Worm (Caenorhabditis elegans) whole organism, L4 larva: Measurements from ENCODE around the gene C16C8.16.

Source experiments
- D1046.2 ChIP-seq: fragments of 200-800 bp; sonication (Bioruptor generic); IDR thresholded peaks from 2 replicates; pipeline ENCODE4 v1.3.6; 2022; ENCODE audit warnings: missing genetic modification characterization, missing compliant biosample characterization
- F49E8.2 ChIP-seq: sonication (generic microtip); optimal IDR thresholded peaks from 2 replicates; lab custom pipeline; 2016; ENCODE audit warnings: missing compliant biosample characterization, mild to moderate bottlenecking, missing genetic modification characterization, borderline replicate concordance
- R02D3.7 ChIP-seq: fragments of 150-350 bp; sonication (generic microtip); optimal IDR thresholded peaks from 3 replicates; lab custom pipeline; 2014; ENCODE audit warnings: missing biosample characterization, missing genetic modification characterization
- T20F7.1 ChIP-seq: fragments of 200-800 bp; sonication (Bioruptor generic); optimal IDR thresholded peaks from 2 replicates; lab custom pipeline; 2018; ENCODE audit warnings: mild to moderate bottlenecking, missing genetic modification characterization, missing compliant biosample characterization
- Y105C5A.15 ChIP-seq: fragments of 200-800 bp; sonication (Bioruptor generic); IDR thresholded peaks from 2 replicates; pipeline ENCODE4 v1.3.6; 2022; ENCODE audit warnings: missing genetic modification characterization, missing compliant biosample characterization
- aly-2 ChIP-seq: sonication (generic microtip); optimal IDR thresholded peaks from 2 replicates; lab custom pipeline; 2018; ENCODE audit warnings: missing biosample characterization, missing genetic modification characterization
- arid-1 ChIP-seq: fragments of 200-800 bp; sonication (Bioruptor generic); conservative IDR thresholded peaks from 2 replicates; pipeline ENCODE4 v1.3.6; 2022; ENCODE audit warnings: missing genetic modification reagents, missing genetic modification characterization, missing compliant biosample characterization
- attf-4 ChIP-seq: sonication (generic microtip); optimal IDR thresholded peaks from 3 replicates; lab custom pipeline; 2017; ENCODE audit warnings: missing biosample characterization, missing genetic modification characterization
- ceh-20 ChIP-seq: fragments of 200-800 bp; sonication (Bioruptor generic); IDR thresholded peaks from 2 replicates; pipeline ENCODE4 v1.3.6; 2022; ENCODE audit warnings: missing genetic modification reagents, missing genetic modification characterization, missing compliant biosample characterization
- ceh-82 ChIP-seq: sonication (generic microtip); optimal IDR thresholded peaks from 2 replicates; lab custom pipeline; 2017; ENCODE audit warnings: missing biosample characterization, missing genetic modification characterization
- ctbp-1 ChIP-seq: fragments of 200-800 bp; sonication (Bioruptor generic); IDR thresholded peaks from 2 replicates; pipeline ENCODE4 v1.3.6; 2022; ENCODE audit warnings: missing genetic modification reagents, missing genetic modification characterization, missing compliant biosample characterization
- daf-12 ChIP-seq: fragments of 150-350 bp; optimal IDR thresholded peaks from 2 replicates; lab custom pipeline; 2014; ENCODE audit warnings: missing biosample characterization, missing genetic modification reagents, missing genetic modification characterization
- dmd-8 ChIP-seq: fragments of 200-800 bp; sonication (Bioruptor generic); IDR thresholded peaks from 2 replicates; pipeline ENCODE4 v1.3.6; 2022; ENCODE audit warnings: missing genetic modification characterization, missing compliant biosample characterization
- dve-1 ChIP-seq: sonication (generic microtip); optimal IDR thresholded peaks from 2 replicates; lab custom pipeline; 2017; ENCODE audit warnings: antibody characterized with exemption, mild to moderate bottlenecking, missing genetic modification characterization, missing compliant biosample characterization; ENCODE audit not compliant: insufficient read depth
- egl-27 ChIP-seq: sonication (generic microtip); optimal IDR thresholded peaks from 3 replicates; lab custom pipeline; 2017; ENCODE audit warnings: missing biosample characterization, missing genetic modification reagents, missing genetic modification characterization
- egl-43 ChIP-seq: fragments of 200-800 bp; sonication (Bioruptor generic); IDR thresholded peaks from 2 replicates; pipeline ENCODE4 v1.3.6; 2022; ENCODE audit warnings: missing genetic modification reagents, missing genetic modification characterization, missing compliant biosample characterization
- hif-1 ChIP-seq, 2 experiments: sonication (generic microtip); optimal IDR thresholded peaks; 2 replicates each; lab custom pipeline; 2016 to 2017; ENCODE audit warnings: missing compliant biosample characterization in 2 of 2, missing genetic modification characterization in 2 of 2, missing genetic modification reagents in 2 of 2, missing genotype in 2 of 2, mild to moderate bottlenecking in 1 of 2
- hlh-11 ChIP-seq: fragments of 200-800 bp; sonication (Bioruptor generic); optimal IDR thresholded peaks from 2 replicates; lab custom pipeline; 2018; ENCODE audit warnings: mild to moderate bottlenecking, missing genetic modification characterization, missing compliant biosample characterization
- lim-7 ChIP-seq: fragments of 200-800 bp; sonication (Bioruptor generic); IDR thresholded peaks from 2 replicates; pipeline ENCODE4 v1.3.6; 2022; ENCODE audit warnings: missing genetic modification characterization, missing compliant biosample characterization
- lin-39 ChIP-seq: fragments of 150-350 bp; optimal IDR thresholded peaks from 2 replicates; lab custom pipeline; 2014; ENCODE audit warnings: missing biosample characterization, missing genetic modification reagents, missing genetic modification characterization
- lsy-2 ChIP-seq, 2 experiments: fragments of 150-350 bp in 1 of 2; sonication (generic microtip) in 1 of 2; optimal IDR thresholded peaks; 2 replicates each; lab custom pipeline; 2014 to 2017; ENCODE audit warnings: missing biosample characterization in 2 of 2, missing genetic modification characterization in 2 of 2
- madf-5 ChIP-seq, 2 experiments: fragments of 200-800 bp; sonication (Bioruptor generic); IDR thresholded peaks; 2 replicates each; pipeline ENCODE4 v1.3.6; 2022; ENCODE audit warnings: missing compliant biosample characterization in 2 of 2, missing genetic modification characterization in 2 of 2
- mes-2 ChIP-seq: sonication (generic microtip); optimal IDR thresholded peaks from 2 replicates; lab custom pipeline; 2016; ENCODE audit warnings: missing genotype, mild to moderate bottlenecking, missing genetic modification characterization, missing compliant biosample characterization; ENCODE audit not compliant: poor library complexity, severe bottlenecking
- mxl-3 ChIP-seq: fragments of 200-800 bp; sonication (Bioruptor generic); optimal IDR thresholded peaks from 2 replicates; lab custom pipeline; 2018; ENCODE audit warnings: mild to moderate bottlenecking, missing genetic modification characterization, missing compliant biosample characterization
- nhr-102 ChIP-seq: sonication (generic microtip); optimal IDR thresholded peaks from 2 replicates; lab custom pipeline; 2016; ENCODE audit warnings: mild to moderate bottlenecking, missing genetic modification characterization, moderate library complexity, missing compliant biosample characterization
- nhr-111 ChIP-seq: fragments of 200-800 bp; sonication (Bioruptor generic); optimal IDR thresholded peaks from 2 replicates; lab custom pipeline; 2018; ENCODE audit warnings: mild to moderate bottlenecking, missing genetic modification characterization, missing compliant biosample characterization
- nhr-28 ChIP-seq: fragments of 150-350 bp; optimal IDR thresholded peaks from 2 replicates; lab custom pipeline; 2014; ENCODE audit warnings: missing biosample characterization, missing genetic modification characterization
- nhr-41 ChIP-seq: fragments of 200-800 bp; sonication (Bioruptor generic); IDR thresholded peaks from 2 replicates; pipeline ENCODE4 v1.3.6; 2022; ENCODE audit warnings: missing genetic modification reagents, missing genetic modification characterization, missing compliant biosample characterization
- nhr-76 ChIP-seq: fragments of 150-350 bp; optimal IDR thresholded peaks from 2 replicates; lab custom pipeline; 2014; ENCODE audit warnings: missing biosample characterization, missing genetic modification characterization
- nhr-77 ChIP-seq: fragments of 150-350 bp; optimal IDR thresholded peaks from 2 replicates; lab custom pipeline; 2014; ENCODE audit warnings: missing biosample characterization, missing genetic modification characterization
- set-16 ChIP-seq: fragments of 200-800 bp; sonication (Bioruptor generic); IDR thresholded peaks from 2 replicates; pipeline ENCODE4 v1.3.6; 2022; ENCODE audit warnings: missing genetic modification reagents, missing genetic modification characterization, missing compliant biosample characterization
- skn-1 ChIP-seq: fragments of 150-350 bp; optimal IDR thresholded peaks from 2 replicates; lab custom pipeline; 2014; ENCODE audit warnings: missing biosample characterization, missing genetic modification characterization
- snpc-4 ChIP-seq: fragments of 150-350 bp; optimal IDR thresholded peaks from 2 replicates; lab custom pipeline; 2014; ENCODE audit warnings: missing biosample characterization, missing genetic modification characterization
- zip-11 ChIP-seq: fragments of 200-800 bp; sonication (Bioruptor generic); IDR thresholded peaks from 2 replicates; pipeline ENCODE4 v1.3.6; 2022; ENCODE audit warnings: missing genetic modification characterization, missing compliant biosample characterization
- zip-2 ChIP-seq: fragments of 150-350 bp; optimal IDR thresholded peaks from 2 replicates; lab custom pipeline; 2014; ENCODE audit warnings: missing biosample characterization, missing genetic modification characterization

C16C8.16 gene

ce11 chrII:3453521-3453920, 8.0 kb downstream of the C16C8.16 start, which contains the start of gene C16C8.11:
C16C8.11 (plus strand) TSS chrII:3453708.
- TF ChIP-seq aly-2 (tag; lab: Kevin White, UChicago) (no peak), F49E8.2 (tag; lab: Kevin White, UChicago) (no peak), ctbp-1 (GFP tag; lab: Robert Waterston, UW) (no peak)
- TF ChIP-seq, all 104 proteins: peak for 0

- no peak for TF ChIP-seq T20F7.1 (GFP tag; lab: Kevin White, UChicago)
These were observed 12.7 kb downstream of the C16C8.16 start, which contains the start of the genes C16C8.26 and C16C8.19 for ce11 chrII:3458209-3458608. C16C8.26 (minus strand) TSS chrII:3458309. C16C8.19 (plus strand) TSS chrII:3458487.

ce11 chrII:3459199-3459598, 13.6 kb downstream of the C16C8.16 start:
- TF ChIP-seq ceh-20 (GFP tag; lab: Robert Waterston, UW) (no peak), lim-7 (GFP tag; lab: Robert Waterston, UW) (no peak)
- TF ChIP-seq, all 104 proteins: peak for 0

- TF ChIP-seq nhr-28 (tag; lab: Kevin White, UChicago) (no peak), hif-1 (tag; optimal IDR thresholded peaks at IDR 0.05; lab: Kevin White, UChicago) (no peak), zip-2 (tag; lab: Kevin White, UChicago) (no peak), dve-1 (tag; lab: Kevin White, UChicago) (no peak), daf-12 (tag; lab: Kevin White, UChicago) (no peak), lin-39 (no peak), Y105C5A.15 (GFP tag; lab: Robert Waterston, UW) (no peak), R02D3.7 (tag; lab: Kevin White, UChicago) (no peak), nhr-76 (tag; lab: Kevin White, UChicago) (no peak)
These were observed 14.5 kb downstream of the C16C8.16 start, which contains the start of gene C16C8.7 for ce11 chrII:3460048-3460447. C16C8.7 (minus strand) TSS chrII:3460148.

ce11 chrII:3461586-3461985, 16.0 kb downstream of the C16C8.16 start, which contains the start of gene C16C8.8:
C16C8.8 (minus strand) TSS chrII:3461686.
- no peak for TF ChIP-seq D1046.2 (GFP tag; lab: Robert Waterston, UW)
- TF ChIP-seq nhr-111 (GFP tag; lab: Kevin White, UChicago) = no peak
- no peak for TF ChIP-seq ceh-20 (GFP tag; lab: Robert Waterston, UW)
- TF ChIP-seq egl-43 = no peak
- no peak for TF ChIP-seq nhr-41 (GFP tag; lab: Robert Waterston, UW)
- no peak for TF ChIP-seq lsy-2 (tag; optimal IDR thresholded peaks at IDR 0.05; lab: Kevin White, UChicago)
- TF ChIP-seq mes-2 (tag; lab: Kevin White, UChicago) = no peak
- no peak for TF ChIP-seq nhr-28 (tag; lab: Kevin White, UChicago)
- no peak for TF ChIP-seq snpc-4
- no peak for TF ChIP-seq skn-1 (tag; lab: Kevin White, UChicago)
- no peak for TF ChIP-seq R02D3.7 (tag; lab: Kevin White, UChicago)
- TF ChIP-seq mxl-3 (GFP tag; lab: Kevin White, UChicago) = no peak
- TF ChIP-seq dve-1 (tag; lab: Kevin White, UChicago) = no peak
- TF ChIP-seq attf-4 (tag; lab: Kevin White, UChicago) = no peak
- TF ChIP-seq dmd-8 (GFP tag; lab: Robert Waterston, UW) = no peak
- TF ChIP-seq ceh-82 (tag; lab: Kevin White, UChicago) = no peak
- no peak for TF ChIP-seq madf-5 (GFP tag; IDR thresholded peaks at IDR 0.05; lab: Robert Waterston, UW)
- no peak for TF ChIP-seq set-16 (GFP tag; lab: Robert Waterston, UW)

- TF ChIP-seq hlh-11 (tag; lab: Kevin White, UChicago) = no peak
- TF ChIP-seq nhr-77 (tag; lab: Kevin White, UChicago) = no peak
- TF ChIP-seq zip-11 (GFP tag; lab: Robert Waterston, UW) = no peak
- TF ChIP-seq arid-1 = no peak
- no peak for TF ChIP-seq attf-4 (tag; lab: Kevin White, UChicago)
- no peak for TF ChIP-seq egl-27 (tag; lab: Kevin White, UChicago)
- TF ChIP-seq nhr-102 (tag; lab: Kevin White, UChicago) = no peak
- no peak for TF ChIP-seq F49E8.2 (tag; lab: Kevin White, UChicago)
- no peak for TF ChIP-seq hif-1 (tag; optimal IDR thresholded peaks at IDR 0.05; lab: Kevin White, UChicago)
These were observed 17.5 kb downstream of the C16C8.16 start, which contains the start of gene C16C8.9 for ce11 chrII:3463097-3463496. C16C8.9 (minus strand) TSS chrII:3463197.
